Worm (Caenorhabditis elegans) whole organism, L3 larva: ENCODE data around the gene unc-18.

ENCODE experiments used
- R02D3.7 ChIP-seq: fragments of 150-350 bp; optimal IDR thresholded peaks from 2 replicates; lab custom pipeline; 2014; ENCODE audit warnings: missing biosample characterization, missing genetic modification characterization
- ama-1 ChIP-seq: fragments of 150-350 bp; optimal IDR thresholded peaks from 2 replicates; lab custom pipeline; 2018
- ceh-16 ChIP-seq: sonication (generic microtip); optimal IDR thresholded peaks from 2 replicates; lab custom pipeline; 2017; ENCODE audit warnings: missing biosample characterization, missing genetic modification characterization
- ceh-28 ChIP-seq: fragments of 150-350 bp; optimal IDR thresholded peaks from 2 replicates; lab custom pipeline; 2014; ENCODE audit warnings: missing biosample characterization, missing genetic modification reagents, missing genetic modification characterization
- ceh-82 ChIP-seq: fragments of 150-350 bp; optimal IDR thresholded peaks from 2 replicates; lab custom pipeline; 2014; ENCODE audit warnings: missing biosample characterization, missing genetic modification characterization
- egl-27 ChIP-seq: sonication (generic microtip); optimal IDR thresholded peaks from 4 replicates; lab custom pipeline; 2017; ENCODE audit warnings: missing biosample characterization, missing genetic modification reagents, missing genetic modification characterization
- egl-5 ChIP-seq: fragments of 150-350 bp; optimal IDR thresholded peaks from 2 replicates; lab custom pipeline; 2017; ENCODE audit warnings: missing biosample characterization, missing genetic modification reagents, missing genetic modification characterization, inconsistent platforms
- elt-2 ChIP-seq: sonication (generic microtip); optimal IDR thresholded peaks from 2 replicates; lab custom pipeline; 2016; ENCODE audit warnings: missing genetic modification reagents, mild to moderate bottlenecking, missing genetic modification characterization, missing compliant biosample characterization
- fkh-10 ChIP-seq: sonication (generic microtip); optimal IDR thresholded peaks from 2 replicates; lab custom pipeline; 2017; ENCODE audit warnings: missing biosample characterization, missing genetic modification reagents, missing genetic modification characterization
- fkh-2 ChIP-seq: fragments of 150-350 bp; optimal IDR thresholded peaks from 2 replicates; lab custom pipeline; 2014; ENCODE audit warnings: missing biosample characterization, missing genetic modification reagents, missing genetic modification characterization
- hmg-11 ChIP-seq: sonication (generic microtip); optimal IDR thresholded peaks from 2 replicates; lab custom pipeline; 2016; ENCODE audit warnings: missing genetic modification characterization, missing compliant biosample characterization
- jun-1 ChIP-seq: fragments of 150-350 bp; optimal IDR thresholded peaks from 2 replicates; lab custom pipeline; 2014; ENCODE audit warnings: missing biosample characterization, missing genetic modification reagents, missing genetic modification characterization
- lin-39 ChIP-seq: fragments of 150-350 bp; optimal IDR thresholded peaks from 2 replicates; lab custom pipeline; 2018; ENCODE audit warnings: missing biosample characterization, missing genetic modification reagents, missing genetic modification characterization
- lsy-12 ChIP-seq: sonication (generic microtip); optimal IDR thresholded peaks from 2 replicates; lab custom pipeline; 2016; ENCODE audit warnings: mild to moderate bottlenecking, missing genetic modification characterization, missing compliant biosample characterization
- mdl-1 ChIP-seq: fragments of 150-350 bp; optimal IDR thresholded peaks from 2 replicates; lab custom pipeline; 2014; ENCODE audit warnings: missing biosample characterization, missing genetic modification characterization
- mml-1 ChIP-seq: fragments of 150-350 bp; sonication (generic microtip); optimal IDR thresholded peaks from 3 replicates; lab custom pipeline; 2014; ENCODE audit warnings: missing biosample characterization, missing genetic modification characterization
- nfya-1 ChIP-seq: sonication (generic microtip); optimal IDR thresholded peaks from 2 replicates; lab custom pipeline; 2017; ENCODE audit warnings: missing genetic modification characterization, mild to moderate bottlenecking, missing compliant biosample characterization, antibody characterized with exemption, moderate library complexity; ENCODE audit not compliant: insufficient read depth
- nhr-25 ChIP-seq: sonication (generic microtip); optimal IDR thresholded peaks from 2 replicates; lab custom pipeline; 2017; ENCODE audit warnings: missing biosample characterization, missing genetic modification characterization
- nhr-28 ChIP-seq: fragments of 150-350 bp; optimal IDR thresholded peaks from 2 replicates; lab custom pipeline; 2014; ENCODE audit warnings: missing biosample characterization, missing genetic modification characterization
- nhr-43 ChIP-seq: sonication (generic microtip); optimal IDR thresholded peaks from 2 replicates; lab custom pipeline; 2016; ENCODE audit warnings: mild to moderate bottlenecking, missing genetic modification characterization, missing compliant biosample characterization; ENCODE audit not compliant: poor library complexity, severe bottlenecking
- nhr-67 ChIP-seq: fragments of 150-350 bp; optimal IDR thresholded peaks from 2 replicates; lab custom pipeline; 2014; ENCODE audit warnings: missing biosample characterization, missing genetic modification characterization
- nhr-77 ChIP-seq: fragments of 150-350 bp; optimal IDR thresholded peaks from 2 replicates; lab custom pipeline; 2014; ENCODE audit warnings: missing biosample characterization, missing genetic modification characterization
- pha-4 ChIP-seq: fragments of 150-350 bp; optimal IDR thresholded peaks from 2 replicates; lab custom pipeline; 2014; ENCODE audit warnings: missing biosample characterization, missing genetic modification reagents, missing genetic modification characterization
- pqm-1 ChIP-seq: fragments of 150-350 bp; optimal IDR thresholded peaks from 2 replicates; lab custom pipeline; 2017; ENCODE audit warnings: missing biosample characterization, missing genetic modification characterization, inconsistent platforms
- sea-2 ChIP-seq: fragments of 150-350 bp; sonication (generic microtip); optimal IDR thresholded peaks from 4 replicates; lab custom pipeline; 2014; ENCODE audit warnings: missing biosample characterization, missing genetic modification reagents, missing genetic modification characterization
- snpc-4 ChIP-seq: fragments of 150-350 bp; optimal IDR thresholded peaks from 2 replicates; lab custom pipeline; 2014; ENCODE audit warnings: missing biosample characterization, missing genetic modification characterization
- tbx-2 ChIP-seq: sonication (generic microtip); optimal IDR thresholded peaks from 2 replicates; lab custom pipeline; 2016; ENCODE audit warnings: mild to moderate bottlenecking, missing genetic modification characterization, missing compliant biosample characterization
- unc-39 ChIP-seq: sonication (generic microtip); optimal IDR thresholded peaks from 4 replicates; lab custom pipeline; 2017; ENCODE audit warnings: missing biosample characterization, missing genetic modification characterization
- unc-62 ChIP-seq: fragments of 150-350 bp; sonication (generic microtip); optimal IDR thresholded peaks from 4 replicates; lab custom pipeline; 2014; ENCODE audit warnings: missing biosample characterization, missing genetic modification reagents, missing genetic modification characterization
- zag-1 ChIP-seq: fragments of 150-350 bp; optimal IDR thresholded peaks from 2 replicates; lab custom pipeline; 2014; ENCODE audit warnings: missing biosample characterization, missing genetic modification characterization
- ztf-11 ChIP-seq: fragments of 150-350 bp; optimal IDR thresholded peaks from 2 replicates; lab custom pipeline; 2014; ENCODE audit warnings: missing biosample characterization, missing genetic modification characterization
- ztf-4 ChIP-seq: fragments of 150-350 bp; optimal IDR thresholded peaks from 2 replicates; lab custom pipeline; 2014; ENCODE audit warnings: missing biosample characterization, missing genetic modification characterization

The unc-18 gene

DNA sequence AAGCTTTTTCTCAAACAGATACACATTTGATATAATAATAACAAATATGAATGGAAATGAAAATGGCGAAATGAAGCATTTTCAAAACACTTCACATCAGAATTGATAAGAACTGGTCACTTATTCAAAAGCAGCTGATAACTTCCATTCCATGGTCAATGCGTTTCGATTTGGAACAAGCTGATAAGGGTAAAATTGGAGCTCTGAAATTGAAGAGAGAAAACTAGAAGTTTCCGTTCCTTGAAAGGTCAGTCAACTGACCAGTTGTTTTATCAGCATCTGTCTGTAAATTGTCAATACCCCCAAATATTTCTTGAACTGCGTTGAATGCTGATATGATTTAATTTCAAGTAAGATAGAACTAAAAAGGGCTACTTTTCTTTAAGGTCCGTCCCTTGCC is 30.4 kb upstream of the unc-18 start:
- TF ChIP-seq pha-4 (tag; lab: Kevin White, UChicago) (peak; percentile 22), ama-1 (lab: Kevin White, UChicago) (no peak), zag-1 (no peak), egl-5 (tag; lab: Kevin White, UChicago) (no peak), pqm-1 (tag; lab: Kevin White, UChicago) (peak; percentile 24), elt-2 (tag; lab: Kevin White, UChicago) (peak; percentile 39), snpc-4 (tag; lab: Kevin White, UChicago) (no peak), ceh-16 (tag; lab: Kevin White, UChicago) (no peak), sea-2 (GFP tag; lab: Kevin White, UChicago) (no peak), ceh-82 (tag; lab: Kevin White, UChicago) (no peak)

DNA sequence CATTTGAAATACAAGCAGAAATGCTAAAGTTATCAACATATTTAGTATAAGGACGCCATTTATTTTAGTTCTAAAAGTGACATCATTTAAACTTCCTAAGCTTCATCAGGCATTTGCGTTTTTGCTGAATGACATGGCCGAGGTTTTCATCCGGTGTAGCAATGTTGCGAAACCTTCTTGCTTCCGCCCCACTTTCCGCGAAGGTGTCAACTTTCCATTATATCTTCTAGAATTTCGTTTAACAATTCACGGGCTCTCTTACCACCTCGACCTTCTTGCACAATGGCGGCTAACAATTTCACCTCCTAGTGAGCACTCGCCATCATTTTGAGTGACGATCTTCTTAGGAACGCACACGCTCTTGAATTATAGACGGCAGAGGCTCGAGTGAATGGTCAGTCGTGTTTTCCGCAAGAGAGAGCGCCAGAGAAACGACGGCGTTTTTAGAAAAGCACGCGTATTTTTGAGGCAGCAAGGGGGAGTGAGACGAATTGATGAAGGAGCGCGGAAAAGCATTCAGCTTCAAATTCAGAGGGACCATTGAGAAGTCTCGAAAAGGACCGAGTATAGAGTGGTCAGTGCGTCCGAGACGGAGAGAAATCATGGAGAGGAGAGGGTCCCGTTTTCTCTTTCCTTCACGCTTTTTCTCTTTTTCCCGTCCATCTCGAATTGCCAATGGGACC is 28.8 kb upstream of the unc-18 start:
- TF ChIP-seq nfya-1 (tag; lab: Kevin White, UChicago) (peak; percentile 73), nhr-43 (tag; lab: Kevin White, UChicago) (no peak), hmg-11 (tag; lab: Kevin White, UChicago) (peak; percentile 19), lin-39 (tag; lab: Kevin White, UChicago) (peak; percentile 50), mdl-1 (tag; lab: Kevin White, UChicago) (peak; percentile 28), pha-4 (tag; lab: Kevin White, UChicago) (no peak)

DNA sequence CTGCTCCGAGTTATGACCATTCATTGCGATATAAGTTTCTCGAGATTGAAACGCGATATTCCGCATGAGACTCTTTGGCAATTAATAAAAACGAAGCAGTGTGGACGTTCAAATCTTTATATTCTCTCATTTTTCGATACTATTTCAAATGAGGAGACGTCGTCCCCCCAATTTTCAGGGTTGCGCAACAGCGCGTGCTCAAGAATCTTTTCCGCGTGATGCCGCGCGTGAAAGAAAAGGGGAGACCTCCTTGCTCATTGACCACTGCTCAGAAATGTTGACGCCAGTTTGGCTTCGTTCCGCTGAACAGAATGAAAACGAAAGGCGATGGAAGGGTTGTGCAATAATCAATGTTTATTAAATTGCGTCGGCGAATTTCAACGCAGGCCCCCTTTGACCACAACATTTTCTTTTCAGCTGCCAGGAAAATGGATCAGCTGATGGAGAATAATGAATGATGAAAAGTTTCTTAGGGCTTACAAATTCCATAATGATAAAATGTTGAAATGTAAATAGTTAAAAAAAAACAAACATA is 27.2 kb upstream of the unc-18 start:
- no peak for TF ChIP-seq egl-27
- peak; percentile 42 for TF ChIP-seq nfya-1 (tag; lab: Kevin White, UChicago)
- TF ChIP-seq mml-1: no peak
- TF ChIP-seq elt-2 (tag; lab: Kevin White, UChicago): no peak
- TF ChIP-seq, all 47 proteins: peak for 1

DNA sequence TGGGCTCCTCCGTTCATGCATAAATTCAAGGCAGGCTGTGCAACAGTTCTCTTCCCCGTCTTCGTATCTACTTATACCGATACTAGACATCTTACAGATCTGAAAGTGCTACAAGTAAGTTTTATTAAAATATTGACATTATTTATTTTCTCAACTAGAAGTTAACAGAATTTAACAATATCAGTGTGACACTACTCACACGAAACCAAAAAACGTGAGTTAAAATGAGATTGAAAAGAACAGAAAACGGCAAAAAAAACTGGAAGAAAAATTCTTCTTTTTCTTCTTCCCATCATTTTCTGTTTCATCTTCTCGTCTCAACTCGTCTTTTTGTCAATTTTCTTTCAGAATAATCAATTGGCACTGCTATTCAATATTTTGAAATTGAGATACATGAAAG is 25.8 kb upstream of the unc-18 start, which contains the start of gene F27D9.12:
TSS of gene F27D9.12 (minus strand) at position 101 of the 400 bp plus-strand sequence.
- TF ChIP-seq fkh-2 (tag; lab: Kevin White, UChicago): no peak
- no peak for TF ChIP-seq ceh-28 (tag; lab: Kevin White, UChicago)
- TF ChIP-seq ama-1 (lab: Kevin White, UChicago): no peak
- TF ChIP-seq ztf-4 (tag; lab: Kevin White, UChicago): no peak
- no peak for TF ChIP-seq nhr-67
- no peak for TF ChIP-seq R02D3.7 (tag; lab: Kevin White, UChicago)
- TF ChIP-seq unc-62 (GFP tag; lab: Kevin White, UChicago): no peak
- no peak for TF ChIP-seq hmg-11 (tag; lab: Kevin White, UChicago)
- no peak for TF ChIP-seq zag-1
- no peak for TF ChIP-seq tbx-2 (tag; lab: Kevin White, UChicago)
- TF ChIP-seq ceh-82 (tag; lab: Kevin White, UChicago): no peak
- no peak for TF ChIP-seq fkh-10 (GFP tag; lab: Kevin White, UChicago)
- no peak for TF ChIP-seq jun-1 (tag; lab: Kevin White, UChicago)
- no peak for TF ChIP-seq ztf-11 (tag; lab: Kevin White, UChicago)
- TF ChIP-seq nhr-25: no peak
- TF ChIP-seq unc-39 (tag; lab: Kevin White, UChicago): no peak
- TF ChIP-seq nhr-28 (tag; lab: Kevin White, UChicago): no peak
- no peak for TF ChIP-seq mml-1
- TF ChIP-seq pqm-1 (tag; lab: Kevin White, UChicago): no peak

DNA sequence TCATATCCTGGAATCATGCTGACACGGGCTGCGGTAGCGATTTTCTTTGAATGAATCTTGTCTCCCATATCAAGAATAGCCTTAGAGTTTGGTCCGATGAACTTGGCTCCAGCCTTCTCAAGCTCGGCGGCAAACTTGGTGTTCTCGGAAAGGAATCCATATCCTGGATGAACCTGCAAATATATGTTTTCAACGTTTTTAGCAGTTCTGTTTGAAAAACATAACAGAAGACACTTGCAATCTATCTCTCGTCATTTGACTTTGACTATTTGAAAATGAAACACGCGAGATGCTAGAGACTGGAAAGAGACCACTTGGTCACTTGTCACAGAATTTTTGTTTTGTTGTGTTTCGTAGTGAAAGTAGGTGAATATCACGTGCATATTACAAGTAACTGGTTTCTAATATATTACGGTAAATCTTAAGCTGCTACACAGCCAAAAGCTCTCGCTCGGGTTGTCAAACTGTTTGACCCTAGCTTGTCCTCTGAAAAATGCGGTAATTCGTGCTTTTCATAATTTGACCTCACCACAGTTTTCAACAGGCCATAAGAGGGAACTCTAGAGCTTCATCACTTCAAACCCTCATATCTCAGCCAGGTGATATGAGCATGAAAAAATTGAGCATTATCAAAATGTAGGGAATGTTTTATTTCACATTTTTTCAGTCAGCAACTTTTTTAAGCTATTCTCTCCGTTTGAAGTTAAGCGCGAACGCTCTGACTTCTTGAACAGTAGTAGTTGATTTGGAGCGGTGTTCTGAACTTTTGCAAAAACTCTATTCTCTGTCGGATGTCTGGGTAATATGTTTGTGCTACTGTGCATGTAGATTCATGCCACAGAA is 22.9 kb upstream of the unc-18 start:
- TF ChIP-seq pqm-1 (tag; lab: Kevin White, UChicago) (no peak), snpc-4 (tag; lab: Kevin White, UChicago) (no peak), nhr-77 (tag; lab: Kevin White, UChicago) (no peak), lsy-12 (tag; lab: Kevin White, UChicago) (no peak), egl-27 (no peak), nfya-1 (tag; lab: Kevin White, UChicago) (peak; percentile 10), ceh-82 (tag; lab: Kevin White, UChicago) (no peak), hmg-11 (tag; lab: Kevin White, UChicago) (no peak), fkh-10 (GFP tag; lab: Kevin White, UChicago) (no peak)
